Fruit fly (Drosophila melanogaster): ENCODE results near the gene CG11381.

Gene CG11381

dm6 chrX:1203477-1203876 is at the start of gene CG11381:
Gene CG11381, plus strand, starts transcription at chrX:1203777.
- no peak for TF ChIP-seq CTCF (optimal IDR thresholded peaks at IDR 0.05)
- no peak for TF ChIP-seq CG8478 (optimal IDR thresholded peaks at IDR 0.05)

dm6 chrX:1161913-1162439 is 41.6 kb upstream of the CG11381 start, which contains the start of gene eIF4E7:
Gene eIF4E7, minus strand, starts transcription at chrX:1162389.
- TF ChIP-seq CTCF (optimal IDR thresholded peaks at IDR 0.05) = no peak
- TF ChIP-seq CG8478 (optimal IDR thresholded peaks at IDR 0.05) = no peak

- TF ChIP-seq CTCF (optimal IDR thresholded peaks at IDR 0.05) = no peak
- TF ChIP-seq CG8478 (optimal IDR thresholded peaks at IDR 0.05) = no peak
Observed at dm6 chrX:1170117-1170878, 33.3 kb upstream of the CG11381 start, which contains the start of gene CG11378. Gene CG11378, plus strand, starts transcription at chrX:1170828.

dm6 chrX:1171018-1171417 is 32.6 kb upstream of the CG11381 start:
- TF ChIP-seq CTCF (optimal IDR thresholded peaks at IDR 0.05) (no peak), CG8478 (optimal IDR thresholded peaks at IDR 0.05) (no peak)

- no peak for TF ChIP-seq CTCF (optimal IDR thresholded peaks at IDR 0.05)
- no peak for TF ChIP-seq CG8478 (optimal IDR thresholded peaks at IDR 0.05)
Observed at dm6 chrX:1172756-1173422, 30.7 kb upstream of the CG11381 start.

dm6 chrX:1173564-1173963 is 30.0 kb upstream of the CG11381 start:
- no peak for TF ChIP-seq CG8478 (optimal IDR thresholded peaks at IDR 0.05)
- no peak for TF ChIP-seq CTCF (optimal IDR thresholded peaks at IDR 0.05)

dm6 chrX:1175993-1176392 is 27.6 kb upstream of the CG11381 start, which contains the start of gene CG11384:
Gene CG11384, minus strand, starts transcription at chrX:1176035.
- no peak for TF ChIP-seq CG8478 (optimal IDR thresholded peaks at IDR 0.05)
- no peak for TF ChIP-seq CTCF (optimal IDR thresholded peaks at IDR 0.05)

- TF ChIP-seq CG8478 (optimal IDR thresholded peaks at IDR 0.05) = no peak
Observed at dm6 chrX:1179865-1180264, 23.7 kb upstream of the CG11381 start, which contains the start of gene CG11379. Gene CG11379, plus strand, starts transcription at chrX:1180165.

- TF ChIP-seq CTCF (optimal IDR thresholded peaks at IDR 0.05) = no peak
Observed at dm6 chrX:1180865-1181264, 22.7 kb upstream of the CG11381 start.

- no peak for TF ChIP-seq CTCF (optimal IDR thresholded peaks at IDR 0.05)
- TF ChIP-seq CG8478 (optimal IDR thresholded peaks at IDR 0.05) = no peak
Observed at dm6 chrX:1181320-1181719, 22.3 kb upstream of the CG11381 start, which contains the start of gene CG14627. Gene CG14627, plus strand, starts transcription at chrX:1181620.

dm6 chrX:1183742-1184141 is 19.8 kb upstream of the CG11381 start:
- no peak for TF ChIP-seq CG8478 (optimal IDR thresholded peaks at IDR 0.05)

- TF ChIP-seq CG8478 (optimal IDR thresholded peaks at IDR 0.05) (no peak), CTCF (optimal IDR thresholded peaks at IDR 0.05) (no peak)
Observed at dm6 chrX:1184478-1184877, 19.1 kb upstream of the CG11381 start, which contains the start of gene CG14626. Gene CG14626, plus strand, starts transcription at chrX:1184778.

- TF ChIP-seq CG8478 (optimal IDR thresholded peaks at IDR 0.05) (no peak), CTCF (optimal IDR thresholded peaks at IDR 0.05) (no peak)
Observed at dm6 chrX:1191008-1191407, 12.6 kb upstream of the CG11381 start, which contains the start of gene CG11380. Gene CG11380, plus strand, starts transcription at chrX:1191308.

dm6 chrX:1197862-1198261 is 5.7 kb upstream of the CG11381 start:
- TF ChIP-seq CTCF (optimal IDR thresholded peaks at IDR 0.05) (no peak), CG8478 (optimal IDR thresholded peaks at IDR 0.05) (no peak)

dm6 chrX:1199246-1199645 is 4.3 kb upstream of the CG11381 start, which contains the start of gene CG14625:
Gene CG14625, plus strand, starts transcription at chrX:1199546.
- TF ChIP-seq CTCF (optimal IDR thresholded peaks at IDR 0.05) (no peak), CG8478 (optimal IDR thresholded peaks at IDR 0.05) (no peak)

- TF ChIP-seq CG8478 (optimal IDR thresholded peaks at IDR 0.05) (no peak), CTCF (optimal IDR thresholded peaks at IDR 0.05) (no peak)
Observed at dm6 chrX:1206437-1206836, 2.9 kb downstream of the CG11381 start, which contains the start of gene CG14624. Gene CG14624, plus strand, starts transcription at chrX:1206737.
